Worm (Caenorhabditis elegans): ENCODE data around the gene C50F7.6.

ce11 chrIV:7757245-7757644 lies 34.2 kb upstream of the C50F7.6 start, which contains the start of gene C46A5.4:
- TF ChIP-seq dao-5 (tag; optimal IDR thresholded peaks at IDR 0.05) (no peak), him-1 (tag; optimal IDR thresholded peaks at IDR 0.05) (no peak), W03F9.2 (tag; optimal IDR thresholded peaks at IDR 0.05) (no peak)
